Fruit fly (Drosophila melanogaster) whole organism, pupa: Measurements from ENCODE around the gene CadN.
A peak's percentile ranks its signal among the peaks of the same experiment; 100 is the strongest.

Experiments
- CG12605 ChIP-seq: fragments of 200-800 bp; sonication (Bioruptor generic); IDR thresholded peaks from 2 replicates; pipeline ENCODE4 v1.3.6; 2022; ENCODE audit warnings: missing biosample characterization, missing genetic modification characterization
- CG13204 ChIP-seq: fragments of 200-800 bp; sonication (Bioruptor generic); optimal IDR thresholded peaks from 2 replicates; lab custom pipeline; 2018; ENCODE audit warnings: missing biosample characterization, mild to moderate bottlenecking, missing genetic modification characterization, moderate library complexity
- CG14655 ChIP-seq: fragments of 200-800 bp; sonication (Bioruptor generic); optimal IDR thresholded peaks from 3 replicates; lab custom pipeline; 2017; ENCODE audit warnings: mild to moderate bottlenecking, missing biosample characterization, missing genetic modification reagents, missing genetic modification characterization
- CG17806 ChIP-seq: fragments of 200-800 bp; sonication (Bioruptor generic); optimal IDR thresholded peaks from 2 replicates; lab custom pipeline; 2018; ENCODE audit warnings: missing biosample characterization, mild to moderate bottlenecking, missing genetic modification characterization, moderate library complexity
- CG32121 ChIP-seq: fragments of 200-800 bp; sonication (Bioruptor generic); IDR thresholded peaks from 2 replicates; pipeline ENCODE4 v1.3.6; 2022; ENCODE audit warnings: missing biosample characterization, missing genetic modification characterization
- CG34367 ChIP-seq: fragments of 200-800 bp; sonication (Bioruptor generic); optimal IDR thresholded peaks from 2 replicates; lab custom pipeline; 2018; ENCODE audit warnings: missing biosample characterization, mild to moderate bottlenecking, missing genetic modification characterization
- CG8159 ChIP-seq: fragments of 200-800 bp; sonication (Bioruptor generic); optimal IDR thresholded peaks from 3 replicates; lab custom pipeline; 2018; ENCODE audit warnings: missing biosample characterization, mild to moderate bottlenecking, missing genetic modification characterization, moderate library complexity
- CG8301 ChIP-seq: fragments of 200-800 bp; sonication (Bioruptor generic); optimal IDR thresholded peaks from 2 replicates; lab custom pipeline; 2018; ENCODE audit warnings: missing biosample characterization, mild to moderate bottlenecking, missing genetic modification characterization
- CG9948 ChIP-seq: fragments of 200-800 bp; sonication (Bioruptor generic); optimal IDR thresholded peaks from 2 replicates; lab custom pipeline; 2018; ENCODE audit warnings: missing biosample characterization, mild to moderate bottlenecking, missing genetic modification characterization, moderate library complexity
- Ets98B ChIP-seq: fragments of 200-800 bp; sonication (Bioruptor generic); IDR thresholded peaks from 2 replicates; pipeline ENCODE4 v1.3.6; 2022; ENCODE audit warnings: missing biosample characterization, missing genetic modification characterization
- Pif1A ChIP-seq: fragments of 200-800 bp; sonication (Bioruptor generic); optimal IDR thresholded peaks from 3 replicates; lab custom pipeline; 2016; ENCODE audit warnings: missing biosample characterization, missing genetic modification characterization
- fd96Ca ChIP-seq: fragments of 200-800 bp; sonication (Bioruptor generic); IDR thresholded peaks from 3 replicates; pipeline ENCODE4 v1.3.6; 2022; ENCODE audit warnings: missing biosample characterization, missing genetic modification characterization
- gl ChIP-seq: fragments of 200-800 bp; sonication (Bioruptor generic); optimal IDR thresholded peaks from 2 replicates; lab custom pipeline; 2018; ENCODE audit warnings: missing biosample characterization, mild to moderate bottlenecking, missing genetic modification characterization

dm6 chr2L:17745472-17745871, 32.7 kb downstream of the CadN start:
- TF ChIP-seq CG32121 (GFP tag; lab: Robert Waterston, UW), result no peak
- peak; percentile 19 for TF ChIP-seq CG34367 (tag; lab: Kevin White, UChicago)
- TF ChIP-seq Ets98B (GFP tag; lab: Robert Waterston, UW), result no peak
- TF ChIP-seq gl (tag; lab: Kevin White, UChicago), result peak; percentile 4
- TF ChIP-seq CG14655 (GFP tag; lab: Kevin White, UChicago), result peak; percentile 54
- no peak for TF ChIP-seq fd96Ca (GFP tag; lab: Robert Waterston, UW)
- no peak for TF ChIP-seq CG13204 (GFP tag; lab: Kevin White, UChicago)
- peak; percentile 31 for TF ChIP-seq CG8301 (tag; lab: Kevin White, UChicago)
- TF ChIP-seq CG9948 (tag; lab: Kevin White, UChicago), result peak; percentile 48
- TF ChIP-seq CG8159 (tag; lab: Kevin White, UChicago), result peak; percentile 65
- peak; percentile 46 for TF ChIP-seq CG17806 (tag; lab: Kevin White, UChicago)
- no peak for TF ChIP-seq CG12605 (GFP tag; lab: Robert Waterston, UW)
- TF ChIP-seq Pif1A (GFP tag; lab: Kevin White, UChicago), result peak; percentile 12
